Fruit fly (Drosophila melanogaster) whole organism, embryonic: Measurements from ENCODE around the gene tbc.
A peak's percentile ranks its signal among the peaks of the same experiment; 100 is the strongest.

Source experiments
- Bteb2 ChIP-seq: fragments of 200-800 bp; sonication (Bioruptor generic); optimal IDR thresholded peaks from 2 replicates; lab custom pipeline; 2016; ENCODE audit warnings: missing biosample characterization, missing genetic modification characterization
- CG11456 ChIP-seq: fragments of 200-800 bp; sonication (Bioruptor generic); IDR thresholded peaks from 3 replicates; pipeline ENCODE4 v1.3.6; 2022; ENCODE audit warnings: missing biosample characterization, missing genetic modification characterization
- CG11504 ChIP-seq: fragments of 200-800 bp; sonication (Bioruptor generic); optimal IDR thresholded peaks from 3 replicates; lab custom pipeline; 2019; ENCODE audit warnings: missing biosample characterization, mild to moderate bottlenecking, missing genetic modification characterization, moderate library complexity
- CG11695 ChIP-seq: fragments of 200-800 bp; sonication (Bioruptor generic); IDR thresholded peaks from 3 replicates; pipeline ENCODE4 v1.3.6; 2022; ENCODE audit warnings: missing biosample characterization, missing genetic modification characterization
- CG1233 ChIP-seq: fragments of 200-800 bp; sonication (Bioruptor generic); optimal IDR thresholded peaks from 4 replicates; lab custom pipeline; 2018; ENCODE audit warnings: missing biosample characterization, mild to moderate bottlenecking, missing genetic modification characterization
- CG14441 ChIP-seq: fragments of 200-800 bp; sonication (Bioruptor generic); IDR thresholded peaks from 2 replicates; pipeline ENCODE4 v1.3.6; 2022; ENCODE audit warnings: missing biosample characterization, missing genetic modification characterization
- CG15011 ChIP-seq: fragments of 200-800 bp; sonication (Bioruptor generic); optimal IDR thresholded peaks from 3 replicates; lab custom pipeline; 2018; ENCODE audit warnings: missing biosample characterization, mild to moderate bottlenecking, missing genetic modification characterization
- CG1529 ChIP-seq: fragments of 200-800 bp; sonication (Bioruptor generic); optimal IDR thresholded peaks from 3 replicates; lab custom pipeline; 2018; ENCODE audit warnings: missing biosample characterization, missing genetic modification characterization
- CG15601 ChIP-seq: fragments of 200-800 bp; sonication (Bioruptor generic); optimal IDR thresholded peaks from 3 replicates; lab custom pipeline; 2019; ENCODE audit warnings: missing biosample characterization, mild to moderate bottlenecking, missing genetic modification characterization, moderate library complexity
- CG16863 ChIP-seq: fragments of 200-800 bp; sonication (Bioruptor generic); optimal IDR thresholded peaks from 3 replicates; lab custom pipeline; 2016; ENCODE audit warnings: missing biosample characterization, missing genetic modification characterization
- CG17612 ChIP-seq: fragments of 200-800 bp; sonication (Bioruptor generic); IDR thresholded peaks from 2 replicates; pipeline ENCODE4 v1.3.6; 2022; ENCODE audit warnings: missing biosample characterization, missing genetic modification characterization
- CG17912 ChIP-seq: fragments of 200-800 bp; sonication (Bioruptor generic); optimal IDR thresholded peaks from 2 replicates; lab custom pipeline; 2018; ENCODE audit warnings: missing biosample characterization, mild to moderate bottlenecking, missing genetic modification characterization
- CG18599 ChIP-seq: fragments of 200-800 bp; sonication (Bioruptor generic); optimal IDR thresholded peaks from 3 replicates; lab custom pipeline; 2017; ENCODE audit warnings: missing biosample characterization, missing genetic modification characterization, mild to moderate bottlenecking, moderate library complexity, missing genetic modification reagents
- CG18764 ChIP-seq: fragments of 200-800 bp; sonication (Bioruptor generic); optimal IDR thresholded peaks from 3 replicates; lab custom pipeline; 2016; ENCODE audit warnings: missing biosample characterization, missing genetic modification characterization
- CG2678 ChIP-seq: fragments of 200-800 bp; sonication (Bioruptor generic); optimal IDR thresholded peaks from 3 replicates; lab custom pipeline; 2019; ENCODE audit warnings: missing biosample characterization, mild to moderate bottlenecking, missing genetic modification characterization, moderate library complexity
- CG2712 ChIP-seq: fragments of 200-800 bp; optimal IDR thresholded peaks from 3 replicates; lab custom pipeline; 2019; ENCODE audit warnings: missing biosample characterization, mild to moderate bottlenecking, missing genetic modification characterization, moderate library complexity
- CG3995 ChIP-seq: fragments of 200-800 bp; sonication (Bioruptor generic); optimal IDR thresholded peaks from 3 replicates; lab custom pipeline; 2016; ENCODE audit warnings: missing biosample characterization, missing genetic modification characterization
- CG5953 ChIP-seq: fragments of 200-800 bp; sonication (Bioruptor generic); IDR thresholded peaks from 2 replicates; pipeline ENCODE4 v1.3.6; 2022; ENCODE audit warnings: missing biosample characterization, missing genetic modification characterization
- CG7839 ChIP-seq: fragments of 200-800 bp; sonication (Bioruptor generic); optimal IDR thresholded peaks from 3 replicates; lab custom pipeline; 2018; ENCODE audit warnings: missing biosample characterization, mild to moderate bottlenecking, missing genetic modification characterization, moderate library complexity
- CG9817 ChIP-seq: fragments of 200-800 bp; sonication (Bioruptor generic); optimal IDR thresholded peaks from 2 replicates; lab custom pipeline; 2018; ENCODE audit warnings: missing biosample characterization, mild to moderate bottlenecking, missing genetic modification characterization, moderate library complexity
- CHES-1-like ChIP-seq: fragments of 200-800 bp; sonication (Bioruptor generic); optimal IDR thresholded peaks from 2 replicates; lab custom pipeline; 2016; ENCODE audit warnings: missing biosample characterization, missing genetic modification characterization
- CoRest ChIP-seq: fragments of 200-800 bp; sonication (Bioruptor generic); optimal IDR thresholded peaks from 3 replicates; lab custom pipeline; 2018; ENCODE audit warnings: missing biosample characterization, mild to moderate bottlenecking, missing genetic modification characterization, moderate library complexity
- Dp ChIP-seq: fragments of 200-800 bp; sonication (Bioruptor generic); optimal IDR thresholded peaks from 2 replicates; lab custom pipeline; 2018; ENCODE audit warnings: missing biosample characterization, mild to moderate bottlenecking, missing genetic modification characterization, moderate library complexity
- Ets65A ChIP-seq: fragments of 200-800 bp; sonication (Bioruptor generic); peaks from one replicate; lab custom pipeline; 2016; ENCODE audit warnings: missing biosample characterization, missing genetic modification characterization
- Kr ChIP-seq: fragments of 200-800 bp; sonication (Bioruptor generic); optimal IDR thresholded peaks from 2 replicates; lab custom pipeline; 2017; ENCODE audit warnings: missing biosample characterization, mild to moderate bottlenecking, missing genetic modification characterization
- Max ChIP-seq: fragments of 200-800 bp; sonication (Bioruptor generic); optimal IDR thresholded peaks from 2 replicates; lab custom pipeline; 2016; ENCODE audit warnings: missing biosample characterization, mild to moderate bottlenecking, missing genetic modification characterization
- NFAT ChIP-seq: fragments of 200-800 bp; sonication (Bioruptor generic); IDR thresholded peaks from 2 replicates; pipeline ENCODE4 v1.3.6; 2022; ENCODE audit warnings: missing biosample characterization, missing genetic modification characterization
- Neu2 ChIP-seq: fragments of 200-800 bp; sonication (Bioruptor generic); optimal IDR thresholded peaks from 3 replicates; lab custom pipeline; 2016; ENCODE audit warnings: missing biosample characterization, missing genetic modification characterization, borderline replicate concordance
- Nf-YA ChIP-seq: fragments of 200-800 bp; sonication (Bioruptor generic); IDR thresholded peaks from 2 replicates; pipeline ENCODE4 v1.3.6; 2022; ENCODE audit warnings: missing biosample characterization, missing genetic modification characterization
- Scr ChIP-seq: fragments of 200-800 bp; sonication (Bioruptor generic); IDR thresholded peaks from 2 replicates; pipeline ENCODE4 v1.3.6; 2022; ENCODE audit warnings: missing biosample characterization, missing genetic modification characterization; ENCODE audit not compliant: partially characterized antibody
- Trl ChIP-seq, 3 experiments: fragments of >200 bp in 2 of 3; fragments of 200-800 bp in 1 of 3; sonication (Bioruptor generic) in 1 of 3; optimal IDR thresholded peaks; 2 replicates in 1 of 3; 3 replicates in 2 of 3; lab custom pipeline; 2016 to 2017; ENCODE audit warnings: missing biosample characterization in 1 of 3, missing genetic modification characterization in 1 of 3
- ase ChIP-seq: fragments of 200-800 bp; sonication (Bioruptor generic); IDR thresholded peaks from 3 replicates; pipeline ENCODE4 v1.3.6; 2022; ENCODE audit warnings: missing biosample characterization, missing genetic modification characterization
- az2 ChIP-seq: fragments of 200-800 bp; sonication (Bioruptor generic); optimal IDR thresholded peaks from 3 replicates; lab custom pipeline; 2016; ENCODE audit warnings: missing biosample characterization, missing genetic modification characterization
- chm ChIP-seq: fragments of 200-800 bp; sonication (Bioruptor generic); IDR thresholded peaks from 2 replicates; pipeline ENCODE4 v1.3.6; 2022; ENCODE audit warnings: missing biosample characterization, missing genetic modification characterization
- corto ChIP-seq: fragments of 200-800 bp; sonication (Bioruptor generic); optimal IDR thresholded peaks from 2 replicates; lab custom pipeline; 2016; ENCODE audit warnings: missing biosample characterization, mild to moderate bottlenecking, missing genetic modification characterization, moderate library complexity
- crc ChIP-seq: fragments of 200-800 bp; sonication (Bioruptor generic); optimal IDR thresholded peaks from 2 replicates; lab custom pipeline; 2016; ENCODE audit warnings: missing biosample characterization, missing genetic modification characterization
- crp ChIP-seq, 2 experiments: fragments of 200-800 bp; sonication (Bioruptor generic); optimal IDR thresholded peaks; 2 replicates in 1 of 2; 3 replicates in 1 of 2; lab custom pipeline; 2017; ENCODE audit warnings: missing biosample characterization in 2 of 2, missing genetic modification characterization in 2 of 2, mild to moderate bottlenecking in 1 of 2, moderate library complexity in 1 of 2
- gem ChIP-seq: fragments of 200-800 bp; sonication (Bioruptor generic); optimal IDR thresholded peaks from 2 replicates; lab custom pipeline; 2019; ENCODE audit warnings: missing biosample characterization, mild to moderate bottlenecking, missing genetic modification characterization, moderate library complexity
- gro ChIP-seq: fragments of 200-800 bp; sonication (Bioruptor generic); optimal IDR thresholded peaks from 2 replicates; lab custom pipeline; 2016; ENCODE audit warnings: missing biosample characterization, missing genetic modification characterization
- her ChIP-seq: fragments of 200-800 bp; sonication (Bioruptor generic); optimal IDR thresholded peaks from 2 replicates; lab custom pipeline; 2016; ENCODE audit warnings: missing biosample characterization, missing genetic modification characterization
- insv ChIP-seq, 2 experiments: fragments of 200-800 bp; sonication (Bioruptor generic); optimal IDR thresholded peaks; 3 replicates each; lab custom pipeline; 2016 to 2018; ENCODE audit warnings: missing biosample characterization in 2 of 2, missing genetic modification characterization in 2 of 2
- lmd ChIP-seq: fragments of 200-800 bp; sonication (Bioruptor generic); IDR thresholded peaks from 2 replicates; pipeline ENCODE4 v1.3.6; 2022; ENCODE audit warnings: missing biosample characterization, missing genetic modification characterization
- nerfin-1 ChIP-seq: fragments of 200-800 bp; sonication (Bioruptor generic); optimal IDR thresholded peaks from 3 replicates; lab custom pipeline; 2019; ENCODE audit warnings: missing biosample characterization, mild to moderate bottlenecking, missing genetic modification characterization, moderate library complexity
- pum ChIP-seq: fragments of 200-800 bp; sonication (Bioruptor generic); optimal IDR thresholded peaks from 2 replicates; lab custom pipeline; 2016; ENCODE audit warnings: missing biosample characterization, missing genetic modification characterization
- sens-2 ChIP-seq: fragments of 200-800 bp; sonication (Bioruptor generic); IDR thresholded peaks from 2 replicates; pipeline ENCODE4 v1.3.6; 2022; ENCODE audit warnings: missing biosample characterization, missing genetic modification characterization
- sob ChIP-seq: fragments of 200-800 bp; sonication (Bioruptor generic); IDR thresholded peaks from 2 replicates; pipeline ENCODE4 v1.3.6; 2022; ENCODE audit warnings: missing biosample characterization, missing genetic modification characterization
- trem ChIP-seq: fragments of 200-800 bp; optimal IDR thresholded peaks from 3 replicates; lab custom pipeline; 2019; ENCODE audit warnings: missing biosample characterization, mild to moderate bottlenecking, missing genetic modification characterization, moderate library complexity
- tx ChIP-seq: fragments of 200-800 bp; sonication (Bioruptor generic); optimal IDR thresholded peaks from 2 replicates; lab custom pipeline; 2016; ENCODE audit warnings: missing biosample characterization, missing genetic modification characterization
- vfl ChIP-seq: fragments of 200-800 bp; sonication (Bioruptor generic); optimal IDR thresholded peaks from 2 replicates; lab custom pipeline; 2016; ENCODE audit warnings: missing biosample characterization, missing genetic modification characterization
- wek ChIP-seq: fragments of 200-800 bp; sonication (Bioruptor generic); optimal IDR thresholded peaks from 3 replicates; lab custom pipeline; 2018; ENCODE audit warnings: missing biosample characterization, mild to moderate bottlenecking, missing genetic modification characterization, moderate library complexity

tbc gene

dm6 chrX:20502776-20503503 is 53.8 kb downstream of the tbc start (continued):
- no peak for TF ChIP-seq vfl
- no peak for TF ChIP-seq Kr (GFP tag; lab: Kevin White, UChicago)
- TF ChIP-seq insv (GFP tag; optimal IDR thresholded peaks at IDR 0.05; lab: Kevin White, UChicago): no peak
- TF ChIP-seq Neu2 (GFP tag; lab: Kevin White, UChicago): no peak
- no peak for TF ChIP-seq Max (GFP tag; lab: Kevin White, UChicago)
- peak; percentile 68 for TF ChIP-seq CG11504 (tag; lab: Kevin White, UChicago)
- peak; percentile 3 for TF ChIP-seq corto (GFP tag; lab: Kevin White, UChicago)
- TF ChIP-seq lmd (GFP tag; lab: Robert Waterston, UW): peak; percentile 57
- peak; percentile 46 for TF ChIP-seq CG7839
- peak; percentile 22; the same call in 1 of the 2 replicates for TF ChIP-seq sob (GFP tag; lab: Robert Waterston, UW)
- TF ChIP-seq sens-2: no peak
- no peak for TF ChIP-seq CG5953 (GFP tag; lab: Robert Waterston, UW)
- no peak for TF ChIP-seq chm
- TF ChIP-seq CG17912 (GFP tag; lab: Kevin White, UChicago): no peak
- TF ChIP-seq pum (GFP tag; lab: Kevin White, UChicago): peak; percentile 4
- no peak for TF ChIP-seq Dp
- TF ChIP-seq gro (GFP tag; lab: Kevin White, UChicago): no peak
- TF ChIP-seq Nf-YA: no peak
- TF ChIP-seq az2: no peak
- peak; percentile 80 for TF ChIP-seq CG18599
- TF ChIP-seq NFAT (GFP tag; lab: Robert Waterston, UW): no peak
- TF ChIP-seq crp (GFP tag; optimal IDR thresholded peaks at IDR 0.05; lab: Kevin White, UChicago): no peak
- peak; percentile 65 for TF ChIP-seq gem (tag; lab: Kevin White, UChicago)
- peak; percentile 72 for TF ChIP-seq CG2678 (tag; lab: Kevin White, UChicago)
- TF ChIP-seq CG16863: no peak
- TF ChIP-seq CG15011: no peak
- peak; percentile 12 for TF ChIP-seq CHES-1-like (GFP tag; lab: Kevin White, UChicago)
- TF ChIP-seq Bteb2 (GFP tag; lab: Kevin White, UChicago): no peak
- TF ChIP-seq CG11695 (GFP tag; lab: Robert Waterston, UW): no peak
- TF ChIP-seq nerfin-1 (tag; lab: Kevin White, UChicago): no peak
- peak; percentile 95 for TF ChIP-seq CG17612
- TF ChIP-seq wek (GFP tag; lab: Kevin White, UChicago): no peak
- TF ChIP-seq CG11456: no peak
- TF ChIP-seq trem (tag; lab: Kevin White, UChicago): no peak
- no peak for TF ChIP-seq Scr (GFP tag; lab: Robert Waterston, UW)
- TF ChIP-seq ase: no peak
- TF ChIP-seq her: no peak
- no peak for TF ChIP-seq Trl (optimal IDR thresholded peaks at IDR 0.05; lab: Kevin White, UChicago)
- TF ChIP-seq Trl (GFP tag; optimal IDR thresholded peaks at IDR 0.05; lab: Kevin White, UChicago): peak; percentile 8
- TF ChIP-seq CG9817 (tag; lab: Kevin White, UChicago): peak; percentile 20
- no peak for TF ChIP-seq Ets65A (GFP tag; lab: Kevin White, UChicago)
- TF ChIP-seq CG1233: peak; percentile 42
- TF ChIP-seq tx (GFP tag; lab: Kevin White, UChicago): peak; percentile 3
- no peak for TF ChIP-seq crc (GFP tag; lab: Kevin White, UChicago)
- TF ChIP-seq CG18764 (GFP tag; lab: Kevin White, UChicago): no peak
- peak; percentile 4 for TF ChIP-seq CG15601
- TF ChIP-seq CG14441: peak; percentile 35; the same call in 1 of the 2 replicates
- TF ChIP-seq CG2712 (tag; lab: Kevin White, UChicago): peak; percentile 30
- TF ChIP-seq CG1529 (GFP tag; lab: Kevin White, UChicago): peak; percentile 31
- TF ChIP-seq CG3995 (GFP tag; lab: Kevin White, UChicago): no peak
- peak; percentile 50 for TF ChIP-seq CoRest (tag; lab: Kevin White, UChicago)
